Fruit fly (Drosophila melanogaster) Kc167 (cell line): ENCODE measurements around the gene CG4730.

ENCODE experiments used
- Myc ChIP-seq: fragments of >200 bp; optimal IDR thresholded peaks from 2 replicates; lab custom pipeline; 2017; ENCODE audit warnings: missing external identifiers
- h ChIP-seq: fragments of >200 bp; optimal IDR thresholded peaks from 3 replicates; lab custom pipeline; 2018; ENCODE audit warnings: missing external identifiers
- insv ChIP-seq: fragments of >200 bp; optimal IDR thresholded peaks from 3 replicates; lab custom pipeline; 2018; ENCODE audit warnings: missing external identifiers
- psq ChIP-seq: fragments of >200 bp; optimal IDR thresholded peaks from 2 replicates; lab custom pipeline; 2017; ENCODE audit warnings: missing external identifiers
- ttk ChIP-seq: sonication (Bioruptor generic); optimal IDR thresholded peaks from 2 replicates; lab custom pipeline; 2017; ENCODE audit warnings: missing external identifiers

- TF ChIP-seq ttk (lab: Kevin White, UChicago): no peak
- TF ChIP-seq insv (lab: Kevin White, UChicago): no peak
- TF ChIP-seq psq (lab: Kevin White, UChicago): no peak
- no peak for TF ChIP-seq Myc (lab: Kevin White, UChicago)
- TF ChIP-seq h: no peak
Observed at dm6 chr3R:25630541-25630940, 47.9 kb downstream of the CG4730 start.
